Worm (Caenorhabditis elegans) whole organism, L4 larva: ENCODE measurements around the gene csq-1.

ENCODE experiments used
- ZK337.2 ChIP-seq: fragments of 200-800 bp; sonication (Bioruptor generic); IDR thresholded peaks from 2 replicates; pipeline ENCODE4 v1.3.6; 2022; ENCODE audit warnings: missing genetic modification reagents, missing genetic modification characterization, missing compliant biosample characterization
- aly-2 ChIP-seq: sonication (generic microtip); optimal IDR thresholded peaks from 2 replicates; lab custom pipeline; 2018; ENCODE audit warnings: missing biosample characterization, missing genetic modification characterization
- ama-1 ChIP-seq: fragments of 150-350 bp; optimal IDR thresholded peaks from 2 replicates; lab custom pipeline; 2014; ENCODE audit warnings: inconsistent platforms, mixed read lengths
- ces-1 ChIP-seq: fragments of 150-350 bp; sonication (generic microtip); optimal IDR thresholded peaks from 4 replicates; lab custom pipeline; 2014; ENCODE audit warnings: missing biosample characterization, missing genetic modification reagents, missing genetic modification characterization
- dve-1 ChIP-seq: sonication (generic microtip); optimal IDR thresholded peaks from 2 replicates; lab custom pipeline; 2017; ENCODE audit warnings: antibody characterized with exemption, mild to moderate bottlenecking, missing genetic modification characterization, missing compliant biosample characterization; ENCODE audit not compliant: insufficient read depth
- jun-1 ChIP-seq: fragments of 150-350 bp; optimal IDR thresholded peaks from 2 replicates; lab custom pipeline; 2014; ENCODE audit warnings: missing biosample characterization, missing genetic modification reagents, missing genetic modification characterization
- lin-15B ChIP-seq: fragments of 150-350 bp; sonication (generic microtip); optimal IDR thresholded peaks from 3 replicates; lab custom pipeline; 2014; ENCODE audit warnings: missing biosample characterization, missing genetic modification characterization
- mdl-1 ChIP-seq, 2 experiments: fragments of 150-350 bp in 1 of 2; sonication (generic microtip) in 1 of 2; optimal IDR thresholded peaks; 2 replicates each; lab custom pipeline; 2014 to 2017; ENCODE audit warnings: missing biosample characterization in 2 of 2, missing genetic modification characterization in 2 of 2
- mxl-3 ChIP-seq: fragments of 200-800 bp; sonication (Bioruptor generic); optimal IDR thresholded peaks from 2 replicates; lab custom pipeline; 2018; ENCODE audit warnings: mild to moderate bottlenecking, missing genetic modification characterization, missing compliant biosample characterization
- nhr-77 ChIP-seq: fragments of 150-350 bp; optimal IDR thresholded peaks from 2 replicates; lab custom pipeline; 2014; ENCODE audit warnings: missing biosample characterization, missing genetic modification characterization
- unc-62 ChIP-seq, 3 experiments: fragments of 150-350 bp in 1 of 3; sonication (generic microtip); optimal IDR thresholded peaks in 2 of 3; peaks in 1 of 3; 1 replicate in 1 of 3; 2 replicates in 2 of 3; lab custom pipeline; 2014 to 2017; ENCODE audit warnings: missing biosample characterization in 3 of 3, missing genetic modification characterization in 3 of 3, missing genetic modification reagents in 3 of 3, missing genotype in 1 of 3

- TF ChIP-seq ces-1 (GFP tag; lab: Kevin White, UChicago), result no peak
- TF ChIP-seq jun-1 (tag; lab: Kevin White, UChicago), result no peak
- no peak for TF ChIP-seq aly-2
- no peak for TF ChIP-seq lin-15B (tag; lab: Kevin White, UChicago)
- no peak for TF ChIP-seq nhr-77 (tag; lab: Kevin White, UChicago)
- TF ChIP-seq dve-1, result no peak
- no peak for TF ChIP-seq ZK337.2 (GFP tag; lab: Robert Waterston, UW)
- TF ChIP-seq mdl-1 (tag; optimal IDR thresholded peaks at IDR 0.05; lab: Kevin White, UChicago), result no peak
- peak in 1 of 2 experiments; percentile 13 for TF ChIP-seq unc-62 (GFP tag; optimal IDR thresholded peaks at IDR 0.05 in 1 of 2; lab: Kevin White, UChicago)
- TF ChIP-seq unc-62 (tag; optimal IDR thresholded peaks at IDR 0.05; lab: Kevin White, UChicago), result no peak
- no peak for TF ChIP-seq ama-1 (lab: Kevin White, UChicago)
- TF ChIP-seq mxl-3 (GFP tag; lab: Kevin White, UChicago), result no peak
These were observed 39.3 kb upstream of the csq-1 start, which contains the start of gene F54E4.4 for ce11 chrX:14645392-14645791.
